Worm (Caenorhabditis elegans): ENCODE results near the gene Y54G2A.12.

The Y54G2A.12 gene

DNA sequence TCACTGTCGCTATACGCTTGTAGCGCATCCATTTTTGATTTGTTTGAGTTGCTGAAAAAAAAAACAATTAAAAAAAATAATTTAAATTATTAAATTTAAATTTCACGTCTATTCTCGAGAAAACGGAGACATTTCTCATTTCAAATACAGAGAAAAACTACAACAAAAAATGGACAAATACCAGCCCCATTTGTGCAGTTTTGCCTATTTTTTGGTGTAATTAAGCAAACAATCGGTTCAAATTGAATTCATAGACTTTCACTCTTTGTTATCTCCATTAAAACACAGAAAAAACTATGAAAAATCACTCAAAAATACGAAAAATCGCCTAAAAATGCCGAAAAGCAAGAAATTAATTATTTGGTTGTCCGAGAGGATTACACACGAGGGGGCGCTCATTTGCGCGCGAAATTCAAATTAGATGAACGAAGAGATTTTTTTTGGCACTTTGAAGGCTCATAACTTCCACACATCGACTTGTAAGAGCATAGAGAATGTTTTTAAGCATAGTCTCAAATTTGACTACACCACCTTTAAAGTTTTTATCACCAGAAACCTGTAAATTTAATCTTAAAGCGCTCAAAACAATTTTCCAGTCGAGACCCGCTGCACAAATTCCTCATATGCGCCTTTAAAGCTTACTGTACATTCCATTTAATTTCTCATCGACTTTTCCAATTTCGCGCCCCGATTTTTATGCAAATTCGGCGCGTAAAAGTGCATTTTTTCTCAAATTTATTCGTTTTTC is at the start of gene Y54G2A.12:
Gene Y54G2A.12, minus strand, starts transcription at position 51 of the 748 bp plus-strand sequence.
- TF ChIP-seq hmg-4 (GFP tag; optimal IDR thresholded peaks at IDR 0.05), result no peak
- no peak for TF ChIP-seq ceh-36 (tag; optimal IDR thresholded peaks at IDR 0.05)
- no peak for TF ChIP-seq hmbx-1 (tag; optimal IDR thresholded peaks at IDR 0.05)
- TF ChIP-seq F13C5.2 (tag; optimal IDR thresholded peaks at IDR 0.05), result no peak
- no peak for TF ChIP-seq scrt-1 (GFP tag; IDR thresholded peaks at IDR 0.05)
- no peak for TF ChIP-seq hnd-1 (tag; optimal IDR thresholded peaks at IDR 0.05)
- no peak for TF ChIP-seq flt-1 (GFP tag; IDR thresholded peaks at IDR 0.05)
- TF ChIP-seq B0310.2 (tag; optimal IDR thresholded peaks at IDR 0.05), result no peak
- TF ChIP-seq ama-1 (optimal IDR thresholded peaks at IDR 0.05), result no peak
- no peak for TF ChIP-seq tbx-11 (GFP tag; IDR thresholded peaks at IDR 0.05)
- TF ChIP-seq tbx-37 (GFP tag; conservative IDR thresholded peaks at IDR 0.05), result no peak

DNA sequence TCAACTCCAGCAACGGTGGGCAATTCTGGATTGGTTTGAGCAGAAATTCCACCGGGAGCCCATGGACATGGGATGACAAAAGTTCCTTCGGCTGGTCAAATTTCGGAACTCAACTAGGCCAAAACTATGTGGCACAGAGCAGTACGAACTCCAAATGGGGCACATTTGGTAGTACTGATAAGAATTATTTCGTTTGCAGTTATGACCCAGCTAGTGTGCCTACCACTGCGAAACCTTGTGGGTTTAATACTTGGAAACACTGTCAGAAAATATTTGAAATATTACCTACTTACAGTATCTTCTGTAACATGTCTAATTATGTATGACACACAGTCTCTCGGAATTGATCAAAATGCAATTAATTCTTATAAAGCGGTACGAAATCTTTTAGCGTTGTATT is 43.7 kb upstream of the Y54G2A.12 start:
- TF ChIP-seq ama-1 (optimal IDR thresholded peaks at IDR 0.05) (no peak), sea-1 (GFP tag; conservative IDR thresholded peaks at IDR 0.05) (no peak), tbx-11 (GFP tag; IDR thresholded peaks at IDR 0.05) (no peak), ets-7 (tag; optimal IDR thresholded peaks at IDR 0.05) (no peak)

ce11 chrIV:2825460-2826103 is 42.9 kb upstream of the Y54G2A.12 start:
- TF ChIP-seq pes-1 (GFP tag; IDR thresholded peaks at IDR 0.05), result no peak
- no peak for TF ChIP-seq ama-1 (optimal IDR thresholded peaks at IDR 0.05)
- no peak for TF ChIP-seq hnd-1 (tag; optimal IDR thresholded peaks at IDR 0.05)
- TF ChIP-seq aly-1 (tag; optimal IDR thresholded peaks at IDR 0.05), result no peak

DNA sequence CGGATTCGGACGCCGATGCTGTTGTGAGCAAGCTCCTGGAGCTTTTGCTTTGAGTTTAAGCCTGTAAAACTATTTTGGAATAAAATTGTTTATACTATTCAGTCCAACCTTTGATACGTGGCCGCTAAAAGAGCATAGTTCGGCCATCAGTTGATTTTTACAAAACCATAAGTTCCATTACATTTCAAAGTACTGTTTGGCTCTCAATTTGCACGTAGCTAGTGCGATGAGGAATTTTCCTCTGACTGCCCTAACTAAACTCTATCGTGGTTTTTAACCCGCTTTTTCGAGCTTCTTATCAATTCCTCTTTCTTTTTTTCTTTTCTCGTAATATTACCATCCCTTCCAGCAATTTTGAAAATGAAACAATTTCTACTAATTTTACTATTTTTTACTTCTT is 40.8 kb upstream of the Y54G2A.12 start, which contains the start of gene clec-80:
Gene clec-80, plus strand, starts transcription at position 301 of the 400 bp plus-strand sequence.
- TF ChIP-seq aly-1 (tag; optimal IDR thresholded peaks at IDR 0.05) (no peak), hmbx-1 (tag; optimal IDR thresholded peaks at IDR 0.05) (no peak), sea-1 (GFP tag; conservative IDR thresholded peaks at IDR 0.05) (no peak), tbx-11 (GFP tag; IDR thresholded peaks at IDR 0.05) (no peak), pes-1 (GFP tag; IDR thresholded peaks at IDR 0.05) (no peak), flt-1 (GFP tag; IDR thresholded peaks at IDR 0.05) (no peak), ets-7 (tag; optimal IDR thresholded peaks at IDR 0.05) (no peak), ceh-13 (GFP tag; optimal IDR thresholded peaks at IDR 0.05) (no peak), scrt-1 (GFP tag; IDR thresholded peaks at IDR 0.05) (no peak), B0310.2 (tag; optimal IDR thresholded peaks at IDR 0.05) (no peak), tbx-37 (GFP tag; conservative IDR thresholded peaks at IDR 0.05) (no peak), ceh-36 (tag; optimal IDR thresholded peaks at IDR 0.05) (no peak), tra-4 (tag; optimal IDR thresholded peaks at IDR 0.05) (no peak), F13C5.2 (tag; optimal IDR thresholded peaks at IDR 0.05) (no peak), ama-1 (optimal IDR thresholded peaks at IDR 0.05) (no peak), hmg-4 (GFP tag; optimal IDR thresholded peaks at IDR 0.05) (no peak), hnd-1 (tag; optimal IDR thresholded peaks at IDR 0.05) (no peak)

ce11 chrIV:2820408-2820807 is 37.8 kb upstream of the Y54G2A.12 start, which contains the start of gene Y54G2A.37:
Y54G2A.37 (plus strand) TSS chrIV:2820708.
- no peak for TF ChIP-seq tbx-11 (GFP tag; IDR thresholded peaks at IDR 0.05)
- no peak for TF ChIP-seq tra-4 (tag; optimal IDR thresholded peaks at IDR 0.05)
- TF ChIP-seq tbx-37 (GFP tag; conservative IDR thresholded peaks at IDR 0.05), result no peak
- TF ChIP-seq aly-1 (tag; optimal IDR thresholded peaks at IDR 0.05), result no peak
- TF ChIP-seq B0310.2 (tag; optimal IDR thresholded peaks at IDR 0.05), result no peak
- TF ChIP-seq ceh-13 (GFP tag; optimal IDR thresholded peaks at IDR 0.05), result no peak
- no peak for TF ChIP-seq F13C5.2 (tag; optimal IDR thresholded peaks at IDR 0.05)
- no peak for TF ChIP-seq hmg-4 (GFP tag; optimal IDR thresholded peaks at IDR 0.05)
- no peak for TF ChIP-seq ama-1 (optimal IDR thresholded peaks at IDR 0.05)
- no peak for TF ChIP-seq flt-1 (GFP tag; IDR thresholded peaks at IDR 0.05)

DNA sequence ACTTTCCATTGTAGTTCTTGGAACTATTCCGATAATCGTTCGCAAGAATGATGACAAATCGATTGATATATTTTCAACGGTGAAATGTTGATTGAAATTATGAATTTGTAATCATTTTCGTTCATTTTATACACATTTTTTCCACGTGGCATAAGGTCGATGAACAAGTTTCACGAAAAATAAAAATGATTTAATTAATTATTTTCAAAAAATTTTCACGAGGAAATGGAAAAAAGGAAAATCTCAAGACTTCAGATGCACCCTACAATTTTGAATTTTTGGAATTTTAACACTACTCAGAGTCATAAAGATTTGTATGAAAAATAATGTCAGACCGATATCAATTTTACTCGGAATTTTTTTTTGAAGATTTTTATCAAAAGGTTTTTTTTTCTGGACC is 37.0 kb upstream of the Y54G2A.12 start, which contains the start of gene Y54G2A.13:
Gene Y54G2A.13, minus strand, starts transcription at position 101 of the 400 bp plus-strand sequence.
- TF ChIP-seq sea-1 (GFP tag; conservative IDR thresholded peaks at IDR 0.05) (no peak), scrt-1 (GFP tag; IDR thresholded peaks at IDR 0.05) (no peak), hnd-1 (tag; optimal IDR thresholded peaks at IDR 0.05) (no peak), aly-1 (tag; optimal IDR thresholded peaks at IDR 0.05) (no peak), ama-1 (optimal IDR thresholded peaks at IDR 0.05) (no peak)

- TF ChIP-seq pes-1 (GFP tag; IDR thresholded peaks at IDR 0.05) (no peak), ama-1 (optimal IDR thresholded peaks at IDR 0.05) (no peak), tbx-11 (GFP tag; IDR thresholded peaks at IDR 0.05) (no peak), hmbx-1 (tag; optimal IDR thresholded peaks at IDR 0.05) (no peak), ceh-13 (GFP tag; optimal IDR thresholded peaks at IDR 0.05) (no peak), flt-1 (GFP tag; IDR thresholded peaks at IDR 0.05) (no peak), hnd-1 (tag; optimal IDR thresholded peaks at IDR 0.05) (no peak), ets-7 (tag; optimal IDR thresholded peaks at IDR 0.05) (no peak), scrt-1 (GFP tag; IDR thresholded peaks at IDR 0.05) (no peak), F13C5.2 (tag; optimal IDR thresholded peaks at IDR 0.05) (no peak), aly-1 (tag; optimal IDR thresholded peaks at IDR 0.05) (no peak), tra-4 (tag; optimal IDR thresholded peaks at IDR 0.05) (no peak), ceh-36 (tag; optimal IDR thresholded peaks at IDR 0.05) (no peak), hmg-4 (GFP tag; optimal IDR thresholded peaks at IDR 0.05) (no peak), sea-1 (GFP tag; conservative IDR thresholded peaks at IDR 0.05) (no peak), tbx-37 (GFP tag; conservative IDR thresholded peaks at IDR 0.05) (no peak), B0310.2 (tag; optimal IDR thresholded peaks at IDR 0.05) (no peak)
Measured at ce11 chrIV:2817038-2817437, 34.4 kb upstream of the Y54G2A.12 start.
